Worm (Caenorhabditis elegans) whole organism, L1 larva: Measurements from ENCODE around the gene F19F10.3.

Experiments
- F16B12.6 ChIP-seq: fragments of 150-350 bp; optimal IDR thresholded peaks from 2 replicates; lab custom pipeline; 2014; ENCODE audit warnings: missing biosample characterization, missing genetic modification characterization
- Y116A8C.19 ChIP-seq: sonication (generic microtip); optimal IDR thresholded peaks from 2 replicates; lab custom pipeline; 2016; ENCODE audit warnings: missing compliant biosample characterization, missing genetic modification characterization, borderline replicate concordance
- aha-1 ChIP-seq: fragments of 150-350 bp; optimal IDR thresholded peaks from 2 replicates; lab custom pipeline; 2014; ENCODE audit warnings: missing biosample characterization, missing genetic modification characterization
- alr-1 ChIP-seq: fragments of 200-800 bp; sonication (Bioruptor generic); optimal IDR thresholded peaks from 2 replicates; lab custom pipeline; 2018; ENCODE audit warnings: borderline replicate concordance, mild to moderate bottlenecking, missing genetic modification characterization, missing compliant biosample characterization
- aly-2 ChIP-seq: fragments of 150-350 bp; optimal IDR thresholded peaks from 2 replicates; lab custom pipeline; 2014; ENCODE audit warnings: missing biosample characterization, missing genetic modification characterization
- ceh-63 ChIP-seq: fragments of 200-800 bp; sonication (Bioruptor generic); optimal IDR thresholded peaks from 2 replicates; lab custom pipeline; 2018; ENCODE audit warnings: mild to moderate bottlenecking, missing genetic modification characterization, missing compliant biosample characterization
- ceh-8 ChIP-seq: fragments of 200-800 bp; sonication (Bioruptor generic); optimal IDR thresholded peaks from 2 replicates; lab custom pipeline; 2018; ENCODE audit warnings: mild to moderate bottlenecking, missing genetic modification characterization, moderate library complexity, missing compliant biosample characterization
- ceh-82 ChIP-seq, 3 experiments: fragments of 150-350 bp in 1 of 3; sonication (generic microtip) in 2 of 3; optimal IDR thresholded peaks; 2 replicates each; lab custom pipeline; 2014 to 2017; ENCODE audit warnings: missing biosample characterization in 3 of 3, missing genetic modification characterization in 3 of 3
- ceh-88 ChIP-seq: fragments of 200-800 bp; sonication (Bioruptor generic); IDR thresholded peaks from 2 replicates; pipeline ENCODE4 v1.3.6; 2022; ENCODE audit warnings: missing genetic modification characterization, missing compliant biosample characterization
- ces-1 ChIP-seq: fragments of 150-350 bp; optimal IDR thresholded peaks from 2 replicates; lab custom pipeline; 2014; ENCODE audit warnings: missing biosample characterization, missing genetic modification reagents, missing genetic modification characterization
- dsc-1 ChIP-seq: sonication (generic microtip); optimal IDR thresholded peaks from 2 replicates; lab custom pipeline; 2016; ENCODE audit warnings: mild to moderate bottlenecking, missing genetic modification characterization, missing compliant biosample characterization
- elt-2 ChIP-seq: sonication (generic microtip); optimal IDR thresholded peaks from 2 replicates; lab custom pipeline; 2016; ENCODE audit warnings: missing genetic modification characterization, mild to moderate bottlenecking, inconsistent platforms, missing compliant biosample characterization, missing genetic modification reagents
- elt-3 ChIP-seq, 6 experiments: fragments of 150-350 bp in 1 of 6; sonication (generic microtip); optimal IDR thresholded peaks; 2 replicates each; lab custom pipeline; 2017 to 2018; ENCODE audit warnings: missing biosample characterization in 6 of 6, missing genetic modification characterization in 6 of 6, inconsistent platforms in 1 of 6
- fkh-8 ChIP-seq: sonication (generic microtip); optimal IDR thresholded peaks from 2 replicates; lab custom pipeline; 2016; ENCODE audit warnings: mild to moderate bottlenecking, missing genetic modification characterization, missing compliant biosample characterization
- fos-1 ChIP-seq: fragments of 150-350 bp; optimal IDR thresholded peaks from 2 replicates; lab custom pipeline; 2014; ENCODE audit warnings: missing biosample characterization, missing genetic modification characterization
- hlh-17 ChIP-seq: fragments of 200-800 bp; sonication (Bioruptor generic); optimal IDR thresholded peaks from 2 replicates; lab custom pipeline; 2018; ENCODE audit warnings: missing genetic modification characterization, mild to moderate bottlenecking, missing compliant biosample characterization, moderate library complexity, borderline replicate concordance
- hlh-4 ChIP-seq: sonication (generic microtip); optimal IDR thresholded peaks from 2 replicates; lab custom pipeline; 2016; ENCODE audit warnings: mild to moderate bottlenecking, missing genetic modification characterization, missing compliant biosample characterization
- hpl-2 ChIP-seq: fragments of 150-350 bp; optimal IDR thresholded peaks from 2 replicates; lab custom pipeline; 2014; ENCODE audit warnings: missing biosample characterization, missing genetic modification reagents, missing genetic modification characterization
- isw-1 ChIP-seq: fragments of 200-800 bp; sonication (Bioruptor generic); IDR thresholded peaks from 2 replicates; pipeline ENCODE4 v1.3.6; 2022; ENCODE audit warnings: missing genetic modification characterization, missing compliant biosample characterization
- jun-1 ChIP-seq: fragments of 150-350 bp; optimal IDR thresholded peaks from 2 replicates; lab custom pipeline; 2014; ENCODE audit warnings: missing biosample characterization, missing genetic modification reagents, missing genetic modification characterization
- lin-14 ChIP-seq: fragments of 200-800 bp; sonication (Bioruptor generic); optimal IDR thresholded peaks from 2 replicates; lab custom pipeline; 2018; ENCODE audit warnings: mild to moderate bottlenecking, missing genetic modification characterization, moderate library complexity, missing compliant biosample characterization
- lin-15B ChIP-seq: fragments of 150-350 bp; sonication (generic microtip); optimal IDR thresholded peaks from 3 replicates; lab custom pipeline; 2014; ENCODE audit warnings: missing biosample characterization, missing genetic modification characterization
- lin-35 ChIP-seq, 2 experiments: fragments of 150-350 bp; optimal IDR thresholded peaks; 2 replicates each; lab custom pipeline; 2014; ENCODE audit warnings: missing biosample characterization in 2 of 2, missing genetic modification characterization in 2 of 2, missing genetic modification reagents in 2 of 2
- lin-39 ChIP-seq: fragments of 150-350 bp; optimal IDR thresholded peaks from 2 replicates; lab custom pipeline; 2014; ENCODE audit warnings: missing biosample characterization, missing genetic modification reagents, missing genetic modification characterization
- lsy-2 ChIP-seq, 2 experiments: fragments of 150-350 bp; optimal IDR thresholded peaks; 2 replicates each; lab custom pipeline; 2014; ENCODE audit warnings: missing biosample characterization in 2 of 2, missing genetic modification characterization in 2 of 2
- mab-9 ChIP-seq: fragments of 200-800 bp; sonication (Bioruptor generic); IDR thresholded peaks from 2 replicates; pipeline ENCODE4 v1.3.6; 2022; ENCODE audit warnings: missing genetic modification reagents, missing genetic modification characterization, missing compliant biosample characterization
- mep-1 ChIP-seq: fragments of 150-350 bp; optimal IDR thresholded peaks from 2 replicates; lab custom pipeline; 2014; ENCODE audit warnings: missing biosample characterization, missing genetic modification characterization
- nhr-11 ChIP-seq: fragments of 150-350 bp; optimal IDR thresholded peaks from 2 replicates; lab custom pipeline; 2014; ENCODE audit warnings: missing biosample characterization, missing genetic modification characterization
- nhr-12 ChIP-seq: sonication (generic microtip); optimal IDR thresholded peaks from 2 replicates; lab custom pipeline; 2017; ENCODE audit warnings: missing biosample characterization, missing genetic modification characterization
- nhr-237 ChIP-seq: fragments of 150-350 bp; optimal IDR thresholded peaks from 2 replicates; lab custom pipeline; 2014; ENCODE audit warnings: missing biosample characterization, missing genetic modification characterization
- nhr-47 ChIP-seq: sonication (generic microtip); optimal IDR thresholded peaks from 2 replicates; lab custom pipeline; 2016; ENCODE audit warnings: mild to moderate bottlenecking, missing genetic modification characterization, moderate library complexity, missing compliant biosample characterization
- nhr-71 ChIP-seq: sonication (generic microtip); optimal IDR thresholded peaks from 2 replicates; lab custom pipeline; 2016; ENCODE audit warnings: mild to moderate bottlenecking, missing genetic modification characterization, moderate library complexity, missing compliant biosample characterization
- nhr-76 ChIP-seq: sonication (generic microtip); optimal IDR thresholded peaks from 2 replicates; lab custom pipeline; 2017; ENCODE audit warnings: missing biosample characterization, missing genetic modification characterization
- nhr-77 ChIP-seq: fragments of 150-350 bp; optimal IDR thresholded peaks from 2 replicates; lab custom pipeline; 2014; ENCODE audit warnings: missing biosample characterization, missing genetic modification characterization
- nhr-85 ChIP-seq: sonication (generic microtip); peaks from one replicate; lab custom pipeline; 2016; ENCODE audit warnings: missing genetic modification characterization, inconsistent platforms, missing compliant biosample characterization
- rnt-1 ChIP-seq: sonication (generic microtip); optimal IDR thresholded peaks from 2 replicates; lab custom pipeline; 2016; ENCODE audit warnings: mild to moderate bottlenecking, missing genetic modification characterization, moderate library complexity, missing compliant biosample characterization
- skn-1 ChIP-seq: fragments of 150-350 bp; optimal IDR thresholded peaks from 2 replicates; lab custom pipeline; 2014; ENCODE audit warnings: missing biosample characterization, missing genetic modification characterization
- sptf-1 ChIP-seq: fragments of 150-350 bp; optimal IDR thresholded peaks from 2 replicates; lab custom pipeline; 2014; ENCODE audit warnings: missing biosample characterization, missing genetic modification characterization
- sup-37 ChIP-seq: fragments of 200-800 bp; sonication (Bioruptor generic); optimal IDR thresholded peaks from 2 replicates; lab custom pipeline; 2018; ENCODE audit warnings: mild to moderate bottlenecking, missing genetic modification characterization, missing compliant biosample characterization
- tbx-2 ChIP-seq: sonication (generic microtip); optimal IDR thresholded peaks from 2 replicates; lab custom pipeline; 2016; ENCODE audit warnings: missing genetic modification characterization, missing compliant biosample characterization
- tlp-1 ChIP-seq: fragments of 150-350 bp; optimal IDR thresholded peaks from 2 replicates; lab custom pipeline; 2014; ENCODE audit warnings: missing biosample characterization, missing genetic modification characterization
- unc-130 ChIP-seq: fragments of 150-350 bp; optimal IDR thresholded peaks from 2 replicates; lab custom pipeline; 2017; ENCODE audit warnings: missing biosample characterization, missing genetic modification characterization, inconsistent platforms
- unc-30 ChIP-seq: sonication (generic microtip); optimal IDR thresholded peaks from 2 replicates; lab custom pipeline; 2017; ENCODE audit warnings: missing biosample characterization, missing genetic modification characterization
- unc-86 ChIP-seq: sonication (generic microtip); optimal IDR thresholded peaks from 2 replicates; lab custom pipeline; 2016; ENCODE audit warnings: missing genetic modification characterization, missing compliant biosample characterization
- unc-98 ChIP-seq: fragments of 200-800 bp; sonication (Bioruptor generic); IDR thresholded peaks from 2 replicates; pipeline ENCODE4 v1.3.6; 2022; ENCODE audit warnings: missing genetic modification characterization, missing compliant biosample characterization
- vab-15 ChIP-seq: sonication (generic microtip); optimal IDR thresholded peaks from 2 replicates; lab custom pipeline; 2017; ENCODE audit warnings: missing genotype, mild to moderate bottlenecking, missing genetic modification characterization, missing compliant biosample characterization
- xbp-1 ChIP-seq: sonication (generic microtip); optimal IDR thresholded peaks from 2 replicates; lab custom pipeline; 2016; ENCODE audit warnings: missing genetic modification characterization, missing compliant biosample characterization
- zag-1 ChIP-seq: fragments of 150-350 bp; optimal IDR thresholded peaks from 2 replicates; lab custom pipeline; 2014; ENCODE audit warnings: missing biosample characterization, missing genetic modification characterization
- zip-4 ChIP-seq: fragments of 200-800 bp; sonication (Bioruptor generic); optimal IDR thresholded peaks from 2 replicates; lab custom pipeline; 2018; ENCODE audit warnings: mild to moderate bottlenecking, missing genetic modification characterization, moderate library complexity, missing compliant biosample characterization

The F19F10.3 gene

ce11 chrV:7551821-7552220 lies at the start of gene F19F10.3:
Gene F19F10.3 (plus strand): TSS chrV:7552121.
- no peak for TF ChIP-seq lin-35 (GFP tag; optimal IDR thresholded peaks at IDR 0.05; lab: Kevin White, UChicago)
- no peak for TF ChIP-seq jun-1 (tag; lab: Kevin White, UChicago)
- TF ChIP-seq sup-37, result no peak
- peak; percentile 23 for TF ChIP-seq dsc-1 (tag; lab: Kevin White, UChicago)

- TF ChIP-seq nhr-237 (tag; lab: Kevin White, UChicago), result no peak
- no peak for TF ChIP-seq ces-1 (GFP tag; lab: Kevin White, UChicago)
- no peak for TF ChIP-seq aha-1
- TF ChIP-seq tlp-1 (tag; lab: Kevin White, UChicago), result no peak
- no peak for TF ChIP-seq nhr-71 (tag; lab: Kevin White, UChicago)
- TF ChIP-seq hlh-4, result no peak
- TF ChIP-seq zip-4 (GFP tag; lab: Kevin White, UChicago), result no peak
- no peak for TF ChIP-seq fkh-8
- TF ChIP-seq dsc-1 (tag; lab: Kevin White, UChicago), result no peak
- TF ChIP-seq sup-37, result no peak
- TF ChIP-seq fos-1, result no peak
- no peak for TF ChIP-seq lin-15B
- TF ChIP-seq mab-9 (GFP tag; lab: Robert Waterston, UW), result no peak
- TF ChIP-seq lin-14, result no peak
- TF ChIP-seq zag-1 (tag; lab: Kevin White, UChicago), result no peak
- TF ChIP-seq rnt-1, result no peak
- TF ChIP-seq ceh-88 (GFP tag; lab: Robert Waterston, UW), result no peak
- TF ChIP-seq xbp-1 (tag; lab: Kevin White, UChicago), result no peak
- no peak for TF ChIP-seq nhr-47
These were observed 47.6 kb upstream of the F19F10.3 start, which contains the start of gene srh-229 for ce11 chrV:7504271-7504670. Gene srh-229 (minus strand): TSS chrV:7504371.

ce11 chrV:7506207-7506606 lies 45.7 kb upstream of the F19F10.3 start:
- no peak for TF ChIP-seq alr-1
- no peak for TF ChIP-seq Y116A8C.19 (tag; lab: Kevin White, UChicago)
- TF ChIP-seq unc-30 (tag; lab: Kevin White, UChicago), result no peak
- TF ChIP-seq dsc-1 (tag; lab: Kevin White, UChicago), result no peak
- no peak for TF ChIP-seq aly-2 (tag; lab: Kevin White, UChicago)
- no peak for TF ChIP-seq elt-2 (tag; lab: Kevin White, UChicago)
- TF ChIP-seq lin-39, result no peak
- TF ChIP-seq nhr-76 (tag; lab: Kevin White, UChicago), result no peak
- TF ChIP-seq nhr-85 (tag; lab: Kevin White, UChicago), result no peak
- no peak for TF ChIP-seq ceh-82 (tag; optimal IDR thresholded peaks at IDR 0.05; lab: Kevin White, UChicago)
- TF ChIP-seq sptf-1, result no peak
- TF ChIP-seq tlp-1 (tag; lab: Kevin White, UChicago), result no peak
- TF ChIP-seq unc-98 (GFP tag; lab: Robert Waterston, UW), result no peak
- TF ChIP-seq elt-3 (tag; optimal IDR thresholded peaks at IDR 0.05; lab: Kevin White, UChicago), result no peak
- no peak for TF ChIP-seq aha-1
- TF ChIP-seq zip-4 (GFP tag; lab: Kevin White, UChicago), result no peak
- TF ChIP-seq skn-1 (tag; lab: Kevin White, UChicago), result no peak
- TF ChIP-seq unc-86 (tag; lab: Kevin White, UChicago), result no peak
- no peak for TF ChIP-seq mep-1 (tag; lab: Kevin White, UChicago)
- TF ChIP-seq F16B12.6 (tag; lab: Kevin White, UChicago), result no peak
- peak in 1 of 2 experiments; percentile 27 for TF ChIP-seq lsy-2 (tag; optimal IDR thresholded peaks at IDR 0.05; lab: Kevin White, UChicago)
- TF ChIP-seq hlh-17 (GFP tag; lab: Kevin White, UChicago), result no peak
- TF ChIP-seq tbx-2 (tag; lab: Kevin White, UChicago), result no peak
- TF ChIP-seq isw-1 (GFP tag; lab: Robert Waterston, UW), result no peak
- TF ChIP-seq vab-15 (tag; lab: Kevin White, UChicago), result no peak
- no peak for TF ChIP-seq mab-9 (GFP tag; lab: Robert Waterston, UW)
- TF ChIP-seq ceh-8 (GFP tag; lab: Kevin White, UChicago), result no peak
- no peak for TF ChIP-seq unc-130 (tag; lab: Kevin White, UChicago)
- no peak for TF ChIP-seq fkh-8
- no peak for TF ChIP-seq nhr-11
- no peak for TF ChIP-seq ceh-63 (GFP tag; lab: Kevin White, UChicago)
- no peak for TF ChIP-seq nhr-77
- no peak for TF ChIP-seq ces-1 (GFP tag; lab: Kevin White, UChicago)
- TF ChIP-seq nhr-12 (tag; lab: Kevin White, UChicago), result no peak
- TF ChIP-seq hpl-2 (GFP tag; lab: Kevin White, UChicago), result no peak
- TF ChIP-seq xbp-1 (tag; lab: Kevin White, UChicago), result no peak
